Worm (Caenorhabditis elegans) whole organism, mixed stage, embryonic: ENCODE measurements around the gene pod-2.

Experiments used
- ceh-83 ChIP-seq: fragments of 200-800 bp; sonication (Bioruptor generic); optimal IDR thresholded peaks from 2 replicates; lab custom pipeline; 2018; ENCODE audit warnings: mild to moderate bottlenecking, missing genetic modification characterization, missing compliant biosample characterization
- lsy-2 ChIP-seq: fragments of 150-350 bp; optimal IDR thresholded peaks from 2 replicates; lab custom pipeline; 2014; ENCODE audit warnings: missing biosample characterization, missing genetic modification characterization
- mep-1 ChIP-seq: fragments of 150-350 bp; optimal IDR thresholded peaks from 2 replicates; lab custom pipeline; 2017; ENCODE audit warnings: missing biosample characterization, missing genetic modification reagents, missing genetic modification characterization, inconsistent platforms
- mls-2 ChIP-seq: sonication (generic microtip); optimal IDR thresholded peaks from 2 replicates; lab custom pipeline; 2016; ENCODE audit warnings: mild to moderate bottlenecking, missing genetic modification characterization, moderate library complexity, missing compliant biosample characterization
- snpc-4 ChIP-seq: fragments of 150-350 bp; optimal IDR thresholded peaks from 2 replicates; lab custom pipeline; 2014; ENCODE audit warnings: missing biosample characterization, missing genetic modification characterization
- unc-39 ChIP-seq: fragments of 150-350 bp; optimal IDR thresholded peaks from 2 replicates; lab custom pipeline; 2014; ENCODE audit warnings: missing biosample characterization, missing genetic modification characterization

ce11 chrII:1153299-1153698 is 16.7 kb downstream of the pod-2 start:
- TF ChIP-seq snpc-4 (tag; lab: Kevin White, UChicago) (no peak), unc-39 (tag; lab: Kevin White, UChicago) (no peak), lsy-2 (tag; lab: Kevin White, UChicago) (no peak), mep-1 (tag; lab: Kevin White, UChicago) (no peak), ceh-83 (GFP tag; lab: Kevin White, UChicago) (no peak), mls-2 (tag; lab: Kevin White, UChicago) (no peak)
